Worm (Caenorhabditis elegans) whole organism, L4 larva: ENCODE measurements around the gene srm-4.

ENCODE experiments used
- D1046.2 ChIP-seq: fragments of 200-800 bp; sonication (Bioruptor generic); IDR thresholded peaks from 2 replicates; pipeline ENCODE4 v1.3.6; 2022; ENCODE audit warnings: missing genetic modification characterization, missing compliant biosample characterization
- F10B5.3 ChIP-seq: sonication (generic microtip); optimal IDR thresholded peaks from 2 replicates; lab custom pipeline; 2016; ENCODE audit warnings: mild to moderate bottlenecking, missing genetic modification characterization, missing compliant biosample characterization
- F26F4.8 ChIP-seq: fragments of 200-800 bp; sonication (Bioruptor generic); conservative IDR thresholded peaks from 2 replicates; pipeline ENCODE4 v1.3.6; 2022; ENCODE audit warnings: missing genetic modification characterization, missing compliant biosample characterization
- F37D6.2 ChIP-seq: sonication (generic microtip); optimal IDR thresholded peaks from 2 replicates; lab custom pipeline; 2016; ENCODE audit warnings: mild to moderate bottlenecking, missing genetic modification characterization, missing compliant biosample characterization
- T20F7.1 ChIP-seq: fragments of 200-800 bp; sonication (Bioruptor generic); optimal IDR thresholded peaks from 2 replicates; lab custom pipeline; 2018; ENCODE audit warnings: mild to moderate bottlenecking, missing genetic modification characterization, missing compliant biosample characterization
- Y105C5A.15 ChIP-seq: fragments of 200-800 bp; sonication (Bioruptor generic); IDR thresholded peaks from 2 replicates; pipeline ENCODE4 v1.3.6; 2022; ENCODE audit warnings: missing genetic modification characterization, missing compliant biosample characterization
- Y5F2A.4 ChIP-seq: fragments of 200-800 bp; sonication (Bioruptor generic); optimal IDR thresholded peaks from 2 replicates; lab custom pipeline; 2018; ENCODE audit warnings: mild to moderate bottlenecking, missing genetic modification characterization, missing compliant biosample characterization
- aha-1 ChIP-seq: fragments of 150-350 bp; peaks from one replicate; lab custom pipeline; 2014; ENCODE audit warnings: missing biosample characterization, missing genetic modification characterization
- ama-1 ChIP-seq: fragments of 150-350 bp; optimal IDR thresholded peaks from 2 replicates; lab custom pipeline; 2014; ENCODE audit warnings: inconsistent platforms, mixed read lengths
- attf-4 ChIP-seq: sonication (generic microtip); optimal IDR thresholded peaks from 3 replicates; lab custom pipeline; 2017; ENCODE audit warnings: missing biosample characterization, missing genetic modification characterization
- ceh-20 ChIP-seq: fragments of 200-800 bp; sonication (Bioruptor generic); IDR thresholded peaks from 2 replicates; pipeline ENCODE4 v1.3.6; 2022; ENCODE audit warnings: missing genetic modification reagents, missing genetic modification characterization, missing compliant biosample characterization
- ceh-82 ChIP-seq: sonication (generic microtip); optimal IDR thresholded peaks from 2 replicates; lab custom pipeline; 2017; ENCODE audit warnings: missing biosample characterization, missing genetic modification characterization
- cey-2 ChIP-seq: sonication (generic microtip); optimal IDR thresholded peaks from 3 replicates; lab custom pipeline; 2017; ENCODE audit warnings: missing genetic modification characterization, mild to moderate bottlenecking, missing compliant biosample characterization, antibody characterized with exemption, borderline replicate concordance; ENCODE audit not compliant: insufficient read depth
- ctbp-1 ChIP-seq: fragments of 200-800 bp; sonication (Bioruptor generic); IDR thresholded peaks from 2 replicates; pipeline ENCODE4 v1.3.6; 2022; ENCODE audit warnings: missing genetic modification reagents, missing genetic modification characterization, missing compliant biosample characterization
- daf-12 ChIP-seq: fragments of 150-350 bp; optimal IDR thresholded peaks from 2 replicates; lab custom pipeline; 2014; ENCODE audit warnings: missing biosample characterization, missing genetic modification reagents, missing genetic modification characterization
- daf-16 ChIP-seq, 3 experiments: sonication (generic microtip); optimal IDR thresholded peaks; 2 replicates each; lab custom pipeline; 2016 to 2017; ENCODE audit warnings: missing genetic modification characterization in 3 of 3, missing genetic modification reagents in 3 of 3, mild to moderate bottlenecking in 2 of 3, missing compliant biosample characterization in 2 of 3, missing biosample characterization in 1 of 3, moderate library complexity in 1 of 3
- daf-19 ChIP-seq: fragments of 200-800 bp; sonication (Bioruptor generic); conservative IDR thresholded peaks from 2 replicates; pipeline ENCODE4 v1.3.6; 2022; ENCODE audit warnings: missing genetic modification characterization, missing compliant biosample characterization
- daf-8 ChIP-seq: fragments of 200-800 bp; sonication (Bioruptor generic); IDR thresholded peaks from 2 replicates; pipeline ENCODE4 v1.3.6; 2022; ENCODE audit warnings: missing genetic modification characterization, missing compliant biosample characterization
- duxl-1 ChIP-seq: sonication (generic microtip); optimal IDR thresholded peaks from 2 replicates; lab custom pipeline; 2016; ENCODE audit warnings: mild to moderate bottlenecking, missing genetic modification characterization, moderate library complexity, missing compliant biosample characterization; ENCODE audit not compliant: poor library complexity
- dve-1 ChIP-seq: sonication (generic microtip); optimal IDR thresholded peaks from 2 replicates; lab custom pipeline; 2017; ENCODE audit warnings: antibody characterized with exemption, mild to moderate bottlenecking, missing genetic modification characterization, missing compliant biosample characterization; ENCODE audit not compliant: insufficient read depth
- egl-27 ChIP-seq: sonication (generic microtip); optimal IDR thresholded peaks from 3 replicates; lab custom pipeline; 2017; ENCODE audit warnings: missing biosample characterization, missing genetic modification reagents, missing genetic modification characterization
- fos-1 ChIP-seq: fragments of 150-350 bp; optimal IDR thresholded peaks from 2 replicates; lab custom pipeline; 2014; ENCODE audit warnings: missing biosample characterization, missing genetic modification characterization
- gei-8 ChIP-seq: fragments of 200-800 bp; sonication (Bioruptor generic); optimal IDR thresholded peaks from 2 replicates; lab custom pipeline; 2018; ENCODE audit warnings: mild to moderate bottlenecking, missing genetic modification characterization, missing compliant biosample characterization
- hif-1 ChIP-seq, 2 experiments: sonication (generic microtip); optimal IDR thresholded peaks; 2 replicates each; lab custom pipeline; 2016 to 2017; ENCODE audit warnings: missing compliant biosample characterization in 2 of 2, missing genetic modification characterization in 2 of 2, missing genetic modification reagents in 2 of 2, missing genotype in 2 of 2, mild to moderate bottlenecking in 1 of 2
- hlh-11 ChIP-seq: fragments of 200-800 bp; sonication (Bioruptor generic); optimal IDR thresholded peaks from 2 replicates; lab custom pipeline; 2018; ENCODE audit warnings: mild to moderate bottlenecking, missing genetic modification characterization, missing compliant biosample characterization
- lin-1 ChIP-seq: fragments of 200-800 bp; sonication (Bioruptor generic); IDR thresholded peaks from 2 replicates; pipeline ENCODE4 v1.3.6; 2022; ENCODE audit warnings: missing genetic modification reagents, missing genetic modification characterization, missing compliant biosample characterization
- lin-13 ChIP-seq: fragments of 150-350 bp; optimal IDR thresholded peaks from 2 replicates; lab custom pipeline; 2014; ENCODE audit warnings: missing biosample characterization, missing genetic modification reagents, missing genetic modification characterization
- lir-3 ChIP-seq: sonication (generic microtip); optimal IDR thresholded peaks from 2 replicates; lab custom pipeline; 2016; ENCODE audit warnings: mild to moderate bottlenecking, missing genetic modification characterization, missing compliant biosample characterization
- lsy-2 ChIP-seq, 2 experiments: fragments of 150-350 bp in 1 of 2; sonication (generic microtip) in 1 of 2; optimal IDR thresholded peaks; 2 replicates each; lab custom pipeline; 2014 to 2017; ENCODE audit warnings: missing biosample characterization in 2 of 2, missing genetic modification characterization in 2 of 2
- madf-5 ChIP-seq, 2 experiments: fragments of 200-800 bp; sonication (Bioruptor generic); IDR thresholded peaks; 2 replicates each; pipeline ENCODE4 v1.3.6; 2022; ENCODE audit warnings: missing compliant biosample characterization in 2 of 2, missing genetic modification characterization in 2 of 2
- madf-9 ChIP-seq: fragments of 200-800 bp; sonication (Bioruptor generic); conservative IDR thresholded peaks from 2 replicates; pipeline ENCODE4 v1.3.6; 2022; ENCODE audit warnings: missing genetic modification reagents, missing genetic modification characterization, missing compliant biosample characterization
- mes-2 ChIP-seq: sonication (generic microtip); optimal IDR thresholded peaks from 2 replicates; lab custom pipeline; 2016; ENCODE audit warnings: missing genotype, mild to moderate bottlenecking, missing genetic modification characterization, missing compliant biosample characterization; ENCODE audit not compliant: poor library complexity, severe bottlenecking
- mxl-3 ChIP-seq: fragments of 200-800 bp; sonication (Bioruptor generic); optimal IDR thresholded peaks from 2 replicates; lab custom pipeline; 2018; ENCODE audit warnings: mild to moderate bottlenecking, missing genetic modification characterization, missing compliant biosample characterization
- nhr-10 ChIP-seq: fragments of 150-350 bp; optimal IDR thresholded peaks from 2 replicates; lab custom pipeline; 2014; ENCODE audit warnings: missing biosample characterization, missing genetic modification characterization
- nhr-28 ChIP-seq: fragments of 150-350 bp; optimal IDR thresholded peaks from 2 replicates; lab custom pipeline; 2014; ENCODE audit warnings: missing biosample characterization, missing genetic modification characterization
- nhr-6 ChIP-seq: fragments of 150-350 bp; optimal IDR thresholded peaks from 2 replicates; lab custom pipeline; 2014; ENCODE audit warnings: missing biosample characterization, missing genetic modification characterization
- nhr-76 ChIP-seq: fragments of 150-350 bp; optimal IDR thresholded peaks from 2 replicates; lab custom pipeline; 2014; ENCODE audit warnings: missing biosample characterization, missing genetic modification characterization
- pha-4 ChIP-seq, 2 experiments: fragments of 150-350 bp in 1 of 2; fragments of 200-800 bp in 1 of 2; sonication (Bioruptor generic) in 1 of 2; IDR thresholded peaks in 1 of 2; optimal IDR thresholded peaks in 1 of 2; 2 replicates each; pipeline versions ENCODE4 v1.3.6 to Lab custom; 2014 to 2022; ENCODE audit warnings: missing genetic modification characterization in 2 of 2, missing genetic modification reagents in 2 of 2, missing biosample characterization in 1 of 2, missing compliant biosample characterization in 1 of 2
- pqm-1 ChIP-seq: sonication (generic microtip); optimal IDR thresholded peaks from 2 replicates; lab custom pipeline; 2017; ENCODE audit warnings: missing biosample characterization, missing genetic modification characterization
- sdz-12 ChIP-seq: fragments of 200-800 bp; sonication (Bioruptor generic); optimal IDR thresholded peaks from 2 replicates; lab custom pipeline; 2018; ENCODE audit warnings: mild to moderate bottlenecking, missing genetic modification characterization, missing compliant biosample characterization
- spr-3 ChIP-seq: fragments of 200-800 bp; sonication (Bioruptor generic); optimal IDR thresholded peaks from 2 replicates; lab custom pipeline; 2018; ENCODE audit warnings: mild to moderate bottlenecking, missing genetic modification characterization, missing compliant biosample characterization
- tag-97 ChIP-seq: fragments of 200-800 bp; sonication (Bioruptor generic); IDR thresholded peaks from 2 replicates; pipeline ENCODE4 v1.3.6; 2022; ENCODE audit warnings: missing genetic modification characterization, missing compliant biosample characterization
- vab-7 ChIP-seq: fragments of 200-800 bp; sonication (Bioruptor generic); IDR thresholded peaks from 2 replicates; pipeline ENCODE4 v1.3.6; 2022; ENCODE audit warnings: missing genetic modification reagents, missing genetic modification characterization, missing compliant biosample characterization
- zag-1 ChIP-seq: fragments of 150-350 bp; optimal IDR thresholded peaks from 2 replicates; lab custom pipeline; 2014; ENCODE audit warnings: missing biosample characterization, missing genetic modification characterization
- zfp-2 ChIP-seq: sonication (generic microtip); optimal IDR thresholded peaks from 2 replicates; lab custom pipeline; 2016; ENCODE audit warnings: mild to moderate bottlenecking, missing genetic modification characterization, missing compliant biosample characterization
- zfp-3 ChIP-seq: fragments of 200-800 bp; sonication (Bioruptor generic); conservative IDR thresholded peaks from 2 replicates; pipeline ENCODE4 v1.3.6; 2022; ENCODE audit warnings: missing genetic modification reagents, missing genetic modification characterization, missing compliant biosample characterization
- zip-11 ChIP-seq: fragments of 200-800 bp; sonication (Bioruptor generic); IDR thresholded peaks from 2 replicates; pipeline ENCODE4 v1.3.6; 2022; ENCODE audit warnings: missing genetic modification characterization, missing compliant biosample characterization
- zip-2 ChIP-seq: fragments of 150-350 bp; optimal IDR thresholded peaks from 2 replicates; lab custom pipeline; 2014; ENCODE audit warnings: missing biosample characterization, missing genetic modification characterization
- ztf-7 ChIP-seq: fragments of 150-350 bp; optimal IDR thresholded peaks from 2 replicates; lab custom pipeline; 2014; ENCODE audit warnings: missing biosample characterization, missing genetic modification characterization

The srm-4 gene

DNA sequence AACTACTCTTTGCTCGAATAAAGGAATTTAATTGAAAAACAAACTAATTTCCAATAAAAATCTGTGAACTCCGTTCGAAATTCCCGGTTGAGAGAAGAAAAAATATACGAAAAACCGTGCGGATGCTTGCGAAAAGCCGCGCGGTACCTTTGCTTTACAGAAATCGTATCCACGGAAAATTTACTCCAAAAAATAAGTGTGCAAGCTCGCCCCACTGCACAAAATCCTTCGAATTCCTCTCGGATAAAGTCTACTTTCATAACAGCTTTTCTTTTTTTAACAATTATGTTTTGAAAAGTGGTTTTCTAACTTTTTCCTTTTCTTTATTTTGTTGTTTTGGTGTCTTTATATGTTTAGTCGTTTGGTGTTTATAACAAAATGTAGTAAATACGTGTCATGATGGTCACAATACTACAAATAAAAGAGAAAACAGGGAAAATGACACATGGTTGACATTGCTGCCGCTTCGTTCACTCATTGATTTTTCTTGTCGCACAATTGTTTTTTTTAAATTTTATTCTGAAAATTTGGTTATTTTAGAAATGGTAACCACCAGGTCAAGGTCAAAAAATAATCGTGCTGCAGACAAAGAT lies 14.1 kb downstream of the srm-4 start, which contains the start of gene cept-2 (continued):
- TF ChIP-seq cey-2 (tag; lab: Kevin White, UChicago) (no peak), F26F4.8 (GFP tag; lab: Robert Waterston, UW) (no peak), zfp-3 (GFP tag; lab: Robert Waterston, UW) (0 out of 2 replicates have a peak, but pooled peaks have one; percentile 48), D1046.2 (0 out of 2 replicates have a peak, but pooled peaks have one; percentile 23), gei-8 (GFP tag; lab: Kevin White, UChicago) (no peak), nhr-6 (peak; percentile 100), madf-9 (no peak), zag-1 (no peak), ceh-20 (peak; percentile 88), hlh-11 (tag; lab: Kevin White, UChicago) (peak; percentile 85), attf-4 (tag; lab: Kevin White, UChicago) (no peak), egl-27 (tag; lab: Kevin White, UChicago) (no peak), T20F7.1 (peak; percentile 86), nhr-76 (tag; lab: Kevin White, UChicago) (no peak), daf-19 (GFP tag; lab: Robert Waterston, UW) (peak; percentile 71; the same call in 1 of the 2 replicates), sdz-12 (GFP tag; lab: Kevin White, UChicago) (no peak), zfp-2 (tag; lab: Kevin White, UChicago) (peak; percentile 70), mxl-3 (GFP tag; lab: Kevin White, UChicago) (peak; percentile 50), pqm-1 (tag; lab: Kevin White, UChicago) (no peak), pha-4 (GFP tag; IDR thresholded peaks at IDR 0.05; lab: Robert Waterston, UW) (no peak; the same call in 1 of the 2 replicates), pha-4 (tag; optimal IDR thresholded peaks at IDR 0.05; lab: Kevin White, UChicago) (no peak), F10B5.3 (tag; lab: Kevin White, UChicago) (no peak), Y105C5A.15 (GFP tag; lab: Robert Waterston, UW) (no peak), zip-2 (tag; lab: Kevin White, UChicago) (peak; percentile 59), duxl-1 (tag; lab: Kevin White, UChicago) (peak; percentile 92), aha-1 (tag; lab: Kevin White, UChicago) (peak; percentile 97), ztf-7 (tag; lab: Kevin White, UChicago) (no peak), vab-7 (GFP tag; lab: Robert Waterston, UW) (peak; percentile 79), hif-1 (tag; optimal IDR thresholded peaks at IDR 0.05; lab: Kevin White, UChicago) (peak in 1 of 2 experiments; percentile 85), lin-1 (GFP tag; lab: Robert Waterston, UW) (no peak)
- TF ChIP-seq, all 104 proteins: peak for 47

DNA sequence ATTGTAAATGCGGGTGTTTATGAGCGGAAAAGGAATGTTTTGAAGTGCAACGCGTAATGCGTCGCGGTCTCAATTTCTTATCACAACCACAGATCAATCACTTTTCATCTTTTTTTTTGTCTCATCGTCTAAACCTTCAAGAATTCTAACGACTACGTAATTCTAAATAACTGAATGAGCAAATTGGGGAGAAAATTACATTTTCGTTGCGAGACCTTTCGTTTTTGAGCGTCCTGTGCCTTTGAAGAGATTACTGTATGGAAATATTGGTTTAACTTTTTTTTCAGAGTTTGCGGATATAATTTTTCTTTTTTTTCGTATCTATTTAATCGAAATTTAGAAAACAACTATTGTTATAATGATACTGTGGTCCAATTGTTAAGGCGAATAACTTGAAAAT lies 17.3 kb downstream of the srm-4 start:
- TF ChIP-seq lin-13 (GFP tag; lab: Kevin White, UChicago) (peak; percentile 26), duxl-1 (tag; lab: Kevin White, UChicago) (no peak), ctbp-1 (no peak), ztf-7 (tag; lab: Kevin White, UChicago) (no peak), mes-2 (tag; lab: Kevin White, UChicago) (peak; percentile 9), attf-4 (tag; lab: Kevin White, UChicago) (no peak), daf-16 (GFP tag; optimal IDR thresholded peaks at IDR 0.05; lab: Kevin White, UChicago) (no peak), daf-16 (tag; optimal IDR thresholded peaks at IDR 0.05; lab: Kevin White, UChicago) (peak; percentile 40), ceh-82 (tag; lab: Kevin White, UChicago) (no peak), zag-1 (no peak), zip-11 (GFP tag; lab: Robert Waterston, UW) (no peak), F37D6.2 (tag; lab: Kevin White, UChicago) (no peak), nhr-10 (no peak), daf-12 (tag; lab: Kevin White, UChicago) (no peak), lir-3 (tag; lab: Kevin White, UChicago) (no peak), daf-8 (GFP tag; lab: Robert Waterston, UW) (no peak), lsy-2 (tag; optimal IDR thresholded peaks at IDR 0.05; lab: Kevin White, UChicago) (no peak), ama-1 (no peak), tag-97 (GFP tag; lab: Robert Waterston, UW) (no peak), nhr-28 (tag; lab: Kevin White, UChicago) (peak; percentile 24), dve-1 (peak; percentile 6), fos-1 (no peak), Y5F2A.4 (GFP tag; lab: Kevin White, UChicago) (no peak), spr-3 (GFP tag; lab: Kevin White, UChicago) (no peak), madf-5 (GFP tag; IDR thresholded peaks at IDR 0.05; lab: Robert Waterston, UW) (no peak), F10B5.3 (tag; lab: Kevin White, UChicago) (no peak)
